Worm (Caenorhabditis elegans) whole organism, L2 larva: ENCODE data around the gene F42C5.9.

ENCODE experiments used
- F13H6.1 ChIP-seq: sonication (generic microtip); optimal IDR thresholded peaks from 2 replicates; lab custom pipeline; 2016; ENCODE audit warnings: missing genetic modification characterization, missing compliant biosample characterization
- R02D3.7 ChIP-seq: fragments of 150-350 bp; optimal IDR thresholded peaks from 2 replicates; lab custom pipeline; 2014; ENCODE audit warnings: missing biosample characterization, missing genetic modification characterization
- alr-1 ChIP-seq: fragments of 150-350 bp; optimal IDR thresholded peaks from 2 replicates; lab custom pipeline; 2014; ENCODE audit warnings: missing biosample characterization, missing genetic modification characterization
- aly-2 ChIP-seq: fragments of 150-350 bp; optimal IDR thresholded peaks from 2 replicates; lab custom pipeline; 2014; ENCODE audit warnings: missing biosample characterization, missing genetic modification characterization
- ama-1 ChIP-seq: fragments of 150-350 bp; optimal IDR thresholded peaks from 2 replicates; lab custom pipeline; 2018; ENCODE audit warnings: inconsistent platforms
- ceh-82 ChIP-seq: fragments of 150-350 bp; optimal IDR thresholded peaks from 2 replicates; lab custom pipeline; 2014; ENCODE audit warnings: missing biosample characterization, missing genetic modification characterization
- dmd-4 ChIP-seq: sonication (generic microtip); optimal IDR thresholded peaks from 2 replicates; lab custom pipeline; 2017; ENCODE audit warnings: missing biosample characterization, missing genetic modification characterization
- egl-27 ChIP-seq: sonication (generic microtip); optimal IDR thresholded peaks from 3 replicates; lab custom pipeline; 2017; ENCODE audit warnings: missing biosample characterization, missing genetic modification reagents, missing genetic modification characterization
- fos-1 ChIP-seq: fragments of 150-350 bp; optimal IDR thresholded peaks from 2 replicates; lab custom pipeline; 2014; ENCODE audit warnings: missing biosample characterization, missing genetic modification characterization
- skn-1 ChIP-seq: sonication (generic microtip); optimal IDR thresholded peaks from 2 replicates; lab custom pipeline; 2017; ENCODE audit warnings: missing biosample characterization, missing genetic modification characterization
- snpc-4 ChIP-seq: fragments of 150-350 bp; optimal IDR thresholded peaks from 2 replicates; lab custom pipeline; 2014; ENCODE audit warnings: missing biosample characterization, missing genetic modification characterization
- zag-1 ChIP-seq: fragments of 150-350 bp; optimal IDR thresholded peaks from 2 replicates; lab custom pipeline; 2014; ENCODE audit warnings: missing biosample characterization, missing genetic modification characterization
- ztf-1 ChIP-seq: fragments of 200-800 bp; sonication (Bioruptor generic); conservative IDR thresholded peaks from 2 replicates; pipeline ENCODE4 v1.3.6; 2022; ENCODE audit warnings: missing genetic modification characterization, missing compliant biosample characterization
- ztf-11 ChIP-seq: sonication (generic microtip); optimal IDR thresholded peaks from 2 replicates; lab custom pipeline; 2017; ENCODE audit warnings: missing biosample characterization, missing genetic modification characterization

- TF ChIP-seq ama-1 = no peak
- TF ChIP-seq fos-1 (tag; lab: Kevin White, UChicago) = no peak
- no peak for TF ChIP-seq ceh-82 (tag; lab: Kevin White, UChicago)
- no peak for TF ChIP-seq aly-2
- TF ChIP-seq F13H6.1 (tag; lab: Kevin White, UChicago) = no peak
- no peak for TF ChIP-seq ztf-1
- no peak for TF ChIP-seq R02D3.7 (tag; lab: Kevin White, UChicago)
- TF ChIP-seq alr-1 (tag; lab: Kevin White, UChicago) = no peak
- no peak for TF ChIP-seq snpc-4 (tag; lab: Kevin White, UChicago)
- TF ChIP-seq skn-1 (tag; lab: Kevin White, UChicago) = no peak
- no peak for TF ChIP-seq egl-27 (tag; lab: Kevin White, UChicago)
- no peak for TF ChIP-seq zag-1
- no peak for TF ChIP-seq dmd-4 (tag; lab: Kevin White, UChicago)
- no peak for TF ChIP-seq ztf-11
These were observed 29.4 kb downstream of the F42C5.9 start, which contains the start of gene F42C5.3 for ce11 chrIV:7287474-7287873.
